Fruit fly (Drosophila melanogaster): ENCODE data around the gene CG7650.

DNA sequence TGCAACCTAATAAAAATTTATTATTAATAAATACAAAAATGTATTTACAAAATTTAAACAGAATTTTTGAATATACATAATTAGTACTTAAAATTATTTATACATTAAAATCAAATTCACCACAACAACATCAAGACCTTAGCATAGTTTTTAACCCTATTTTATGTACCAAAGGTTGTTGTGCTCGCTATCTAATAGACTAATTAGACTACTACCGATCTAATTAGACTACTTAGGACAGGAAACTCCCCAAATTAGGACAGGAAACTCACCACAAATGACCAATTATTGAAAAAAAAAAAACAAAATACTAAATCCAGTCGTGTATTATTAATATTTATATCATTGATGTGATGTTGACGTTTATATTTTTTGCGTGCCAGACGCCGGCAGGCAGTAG lies 26.8 kb upstream of the CG7650 start:
- TF ChIP-seq CTCF (optimal IDR thresholded peaks at IDR 0.05) (peak in 1 of 2 experiments; percentile 22), CG8478 (optimal IDR thresholded peaks at IDR 0.05) (no peak)
